Fruit fly (Drosophila melanogaster) whole organism, embryonic: ENCODE data around the gene CG14659.

Source experiments
- CG10979 ChIP-seq: fragments of 200-800 bp; sonication (Bioruptor generic); optimal IDR thresholded peaks from 2 replicates; lab custom pipeline; 2018; ENCODE audit warnings: missing biosample characterization, mild to moderate bottlenecking, missing genetic modification characterization, moderate library complexity
- CG11456 ChIP-seq: fragments of 200-800 bp; sonication (Bioruptor generic); IDR thresholded peaks from 3 replicates; pipeline ENCODE4 v1.3.6; 2022; ENCODE audit warnings: missing biosample characterization, missing genetic modification characterization
- CG12391 ChIP-seq: fragments of 200-800 bp; sonication (Bioruptor generic); optimal IDR thresholded peaks from 3 replicates; lab custom pipeline; 2018; ENCODE audit warnings: missing biosample characterization, mild to moderate bottlenecking, missing genetic modification characterization, moderate library complexity
- CG14050 ChIP-seq: fragments of 200-800 bp; sonication (Bioruptor generic); IDR thresholded peaks from 3 replicates; pipeline ENCODE4 v1.3.6; 2022; ENCODE audit warnings: missing biosample characterization, missing genetic modification characterization
- CG15073 ChIP-seq: fragments of 200-800 bp; sonication (Bioruptor generic); optimal IDR thresholded peaks from 2 replicates; lab custom pipeline; 2016; ENCODE audit warnings: missing biosample characterization, missing genetic modification characterization
- CG16815 ChIP-seq: fragments of 200-800 bp; sonication (Bioruptor generic); optimal IDR thresholded peaks from 3 replicates; lab custom pipeline; 2017; ENCODE audit warnings: missing biosample characterization, mild to moderate bottlenecking, missing genetic modification characterization
- CG16863 ChIP-seq: fragments of 200-800 bp; sonication (Bioruptor generic); optimal IDR thresholded peaks from 3 replicates; lab custom pipeline; 2016; ENCODE audit warnings: missing biosample characterization, missing genetic modification characterization
- CG17186 ChIP-seq: fragments of 200-800 bp; sonication (Bioruptor generic); optimal IDR thresholded peaks from 3 replicates; lab custom pipeline; 2017; ENCODE audit warnings: missing biosample characterization, missing genetic modification reagents, missing genetic modification characterization
- CG17912 ChIP-seq: fragments of 200-800 bp; sonication (Bioruptor generic); optimal IDR thresholded peaks from 2 replicates; lab custom pipeline; 2018; ENCODE audit warnings: missing biosample characterization, mild to moderate bottlenecking, missing genetic modification characterization
- CG18619 ChIP-seq: fragments of 200-800 bp; sonication (Bioruptor generic); optimal IDR thresholded peaks from 3 replicates; lab custom pipeline; 2017; ENCODE audit warnings: missing biosample characterization, mild to moderate bottlenecking, missing genetic modification characterization
- CG2129 ChIP-seq: fragments of 200-800 bp; sonication (Bioruptor generic); IDR thresholded peaks from 2 replicates; pipeline ENCODE4 v1.3.6; 2022; ENCODE audit warnings: missing biosample characterization, missing genetic modification characterization; ENCODE audit not compliant: partially characterized antibody
- CG3726 ChIP-seq: fragments of 200-800 bp; sonication (Bioruptor generic); IDR thresholded peaks from 3 replicates; pipeline ENCODE4, ENCODE4 v1.3.6; 2022; ENCODE audit warnings: missing biosample characterization, missing genetic modification characterization
- CG4282 ChIP-seq: fragments of 200-800 bp; sonication (Bioruptor generic); optimal IDR thresholded peaks from 2 replicates; lab custom pipeline; 2016; ENCODE audit warnings: missing biosample characterization, missing genetic modification characterization
- CG4404 ChIP-seq: fragments of 200-800 bp; sonication (Bioruptor generic); IDR thresholded peaks from 2 replicates; pipeline ENCODE4 v1.3.6; 2022; ENCODE audit warnings: missing biosample characterization, missing genetic modification characterization
- CG6254 ChIP-seq: fragments of 200-800 bp; sonication (Bioruptor generic); optimal IDR thresholded peaks from 3 replicates; lab custom pipeline; 2017; ENCODE audit warnings: mild to moderate bottlenecking, missing biosample characterization, missing genetic modification reagents, missing genetic modification characterization
- CG7556 ChIP-seq: fragments of 200-800 bp; sonication (Bioruptor generic); optimal IDR thresholded peaks from 2 replicates; lab custom pipeline; 2017; ENCODE audit warnings: missing biosample characterization, mild to moderate bottlenecking, missing genetic modification characterization
- CG7839 ChIP-seq: fragments of 200-800 bp; sonication (Bioruptor generic); optimal IDR thresholded peaks from 3 replicates; lab custom pipeline; 2018; ENCODE audit warnings: missing biosample characterization, mild to moderate bottlenecking, missing genetic modification characterization, moderate library complexity
- CHES-1-like ChIP-seq: fragments of 200-800 bp; sonication (Bioruptor generic); optimal IDR thresholded peaks from 2 replicates; lab custom pipeline; 2016; ENCODE audit warnings: missing biosample characterization, missing genetic modification characterization
- Dll ChIP-seq: fragments of 200-800 bp; sonication (Bioruptor generic); IDR thresholded peaks from 4 replicates; pipeline ENCODE4 v1.3.6; 2022; ENCODE audit warnings: missing biosample characterization, missing genetic modification characterization; ENCODE audit not compliant: partially characterized antibody
- Doc3 ChIP-seq: fragments of 200-800 bp; sonication (Bioruptor generic); IDR thresholded peaks from 3 replicates; pipeline ENCODE4 v1.3.6; 2022; ENCODE audit warnings: missing biosample characterization, missing genetic modification characterization; ENCODE audit not compliant: partially characterized antibody
- ERR ChIP-seq: fragments of 200-800 bp; sonication (Bioruptor generic); optimal IDR thresholded peaks from 2 replicates; lab custom pipeline; 2016; ENCODE audit warnings: missing biosample characterization, missing genetic modification characterization
- GATAe ChIP-seq: fragments of 200-800 bp; sonication (Bioruptor generic); conservative IDR thresholded peaks from 2 replicates; pipeline ENCODE4 v1.3.6; 2022; ENCODE audit warnings: missing biosample characterization, missing genetic modification characterization
- H15 ChIP-seq: fragments of 200-800 bp; sonication (Bioruptor generic); IDR thresholded peaks from 3 replicates; pipeline ENCODE4 v1.3.6; 2022; ENCODE audit warnings: missing biosample characterization, missing genetic modification characterization
- H2.0 ChIP-seq: fragments of 200-800 bp; sonication (Bioruptor generic); IDR thresholded peaks from 2 replicates; pipeline ENCODE4 v1.3.6; 2022; ENCODE audit warnings: missing biosample characterization, missing genetic modification characterization
- HmgD ChIP-seq: fragments of 200-800 bp; sonication (Bioruptor generic); optimal IDR thresholded peaks from 3 replicates; lab custom pipeline; 2016; ENCODE audit warnings: missing biosample characterization, missing genetic modification characterization
- HmgZ ChIP-seq: fragments of 200-800 bp; sonication (Bioruptor generic); optimal IDR thresholded peaks from 2 replicates; lab custom pipeline; 2018; ENCODE audit warnings: missing biosample characterization, mild to moderate bottlenecking, missing genetic modification characterization
- Lhr ChIP-seq: fragments of 200-800 bp; sonication (Bioruptor generic); optimal IDR thresholded peaks from 3 replicates; lab custom pipeline; 2017; ENCODE audit warnings: mild to moderate bottlenecking, missing biosample characterization, missing genetic modification reagents, missing genetic modification characterization
- Mes4 ChIP-seq: fragments of 200-800 bp; sonication (Bioruptor generic); optimal IDR thresholded peaks from 2 replicates; lab custom pipeline; 2016; ENCODE audit warnings: missing biosample characterization, missing genetic modification characterization
- Nf-YB ChIP-seq: fragments of 200-800 bp; sonication (Bioruptor generic); optimal IDR thresholded peaks from 3 replicates; lab custom pipeline; 2019; ENCODE audit warnings: missing biosample characterization, mild to moderate bottlenecking, missing genetic modification characterization, moderate library complexity
- ab ChIP-seq: fragments of 200-800 bp; sonication (Bioruptor generic); optimal IDR thresholded peaks from 2 replicates; lab custom pipeline; 2016; ENCODE audit warnings: missing biosample characterization, missing genetic modification characterization
- al ChIP-seq: fragments of 200-800 bp; sonication (Bioruptor generic); IDR thresholded peaks from 2 replicates; pipeline ENCODE4 v1.3.6; 2022; ENCODE audit warnings: missing biosample characterization, missing genetic modification characterization
- ato ChIP-seq: fragments of 200-800 bp; sonication (Bioruptor generic); IDR thresholded peaks from 2 replicates; pipeline ENCODE4 v1.3.6; 2022; ENCODE audit warnings: missing biosample characterization, missing genetic modification characterization; ENCODE audit not compliant: partially characterized antibody
- br ChIP-seq: fragments of >200 bp; optimal IDR thresholded peaks from 2 replicates; lab custom pipeline; 2017
- cad ChIP-seq: fragments of >200 bp; optimal IDR thresholded peaks from 2 replicates; lab custom pipeline; 2017; ENCODE audit warnings: missing biosample characterization, missing genetic modification characterization
- cas ChIP-seq: fragments of 200-800 bp; sonication (Bioruptor generic); IDR thresholded peaks from 2 replicates; pipeline ENCODE4 v1.3.6; 2022; ENCODE audit warnings: missing biosample characterization, missing genetic modification characterization
- dan ChIP-seq: fragments of 200-800 bp; sonication (Bioruptor generic); IDR thresholded peaks from 2 replicates; pipeline ENCODE4 v1.3.6; 2022; ENCODE audit warnings: missing biosample characterization, missing genetic modification characterization
- dmrt99B ChIP-seq: fragments of 200-800 bp; sonication (Bioruptor generic); optimal IDR thresholded peaks from 2 replicates; lab custom pipeline; 2018; ENCODE audit warnings: missing biosample characterization, mild to moderate bottlenecking, missing genetic modification characterization, moderate library complexity
- eve ChIP-seq, 2 experiments: fragments of >200 bp; optimal IDR thresholded peaks; 2 replicates each; lab custom pipeline; 2017; ENCODE audit warnings: missing biosample characterization in 2 of 2, missing genetic modification characterization in 2 of 2
- gcm ChIP-seq: fragments of 200-800 bp; sonication (Bioruptor generic); optimal IDR thresholded peaks from 2 replicates; lab custom pipeline; 2019; ENCODE audit warnings: missing biosample characterization, mild to moderate bottlenecking, missing genetic modification characterization, moderate library complexity
- kay ChIP-seq: fragments of 200-800 bp; sonication (Bioruptor generic); optimal IDR thresholded peaks from 2 replicates; lab custom pipeline; 2016; ENCODE audit warnings: missing biosample characterization, missing genetic modification characterization
- otp ChIP-seq: fragments of 200-800 bp; sonication (Bioruptor generic); IDR thresholded peaks from 3 replicates; pipeline ENCODE4, ENCODE4 v1.3.6; 2022; ENCODE audit warnings: missing biosample characterization, missing genetic modification characterization
- phol ChIP-seq: fragments of 200-800 bp; sonication (Bioruptor generic); optimal IDR thresholded peaks from 3 replicates; lab custom pipeline; 2018; ENCODE audit warnings: missing biosample characterization, mild to moderate bottlenecking, missing genetic modification characterization, moderate library complexity
- ranshi ChIP-seq: fragments of 200-800 bp; sonication (Bioruptor generic); IDR thresholded peaks from 2 replicates; pipeline ENCODE4 v1.3.6; 2022; ENCODE audit warnings: missing biosample characterization, missing genetic modification characterization
- row ChIP-seq: fragments of 200-800 bp; sonication (Bioruptor generic); IDR thresholded peaks from 3 replicates; pipeline ENCODE4 v1.3.6; 2022; ENCODE audit warnings: missing biosample characterization, missing genetic modification characterization
- shn ChIP-seq: fragments of 200-800 bp; sonication (Bioruptor generic); optimal IDR thresholded peaks from 3 replicates; lab custom pipeline; 2016; ENCODE audit warnings: missing biosample characterization, missing genetic modification characterization
- sug ChIP-seq: fragments of 200-800 bp; optimal IDR thresholded peaks from 2 replicates; lab custom pipeline; 2019; ENCODE audit warnings: missing biosample characterization, mild to moderate bottlenecking, missing genetic modification characterization, moderate library complexity
- ttk ChIP-seq: fragments of 200-800 bp; sonication (Bioruptor generic); IDR thresholded peaks from 2 replicates; pipeline ENCODE4 v2.1.2; 2022; ENCODE audit warnings: missing biosample characterization, missing genetic modification characterization
- vnd ChIP-seq: fragments of 200-800 bp; sonication (Bioruptor generic); IDR thresholded peaks from 3 replicates; pipeline ENCODE4 v1.3.6; 2022; ENCODE audit warnings: missing biosample characterization, missing genetic modification characterization; ENCODE audit not compliant: partially characterized antibody
- yki ChIP-seq: fragments of >200 bp; optimal IDR thresholded peaks from 3 replicates; lab custom pipeline; 2018
- z ChIP-seq: fragments of 200-800 bp; sonication (Bioruptor generic); IDR thresholded peaks from 3 replicates; pipeline ENCODE4 v1.3.6; 2022; ENCODE audit warnings: missing biosample characterization, missing genetic modification characterization

Gene CG14659

dm6 chr3R:4804828-4805707 lies 26.0 kb downstream of the CG14659 start (continued):
- 0 out of 2 replicates have a peak, but pooled peaks have one; percentile 8 for TF ChIP-seq ato (GFP tag; lab: Robert Waterston, UW)
- TF ChIP-seq CG7556 = peak; percentile 64
- peak; percentile 57 for TF ChIP-seq H2.0
- peak; percentile 38 for TF ChIP-seq CG18619 (GFP tag; lab: Kevin White, UChicago)
- TF ChIP-seq CG4282 (GFP tag; lab: Kevin White, UChicago) = peak; percentile 63
- no peak for TF ChIP-seq cad (GFP tag; lab: Kevin White, UChicago)
- TF ChIP-seq CG14050 (GFP tag; lab: Robert Waterston, UW) = peak; percentile 13; the same call in 1 of the 3 replicates
- peak; percentile 70 for TF ChIP-seq CG10979 (tag; lab: Kevin White, UChicago)
- TF ChIP-seq CG2129 (GFP tag; lab: Robert Waterston, UW) = no peak
- peak; percentile 61 for TF ChIP-seq CG6254
- TF ChIP-seq Doc3 (GFP tag; lab: Robert Waterston, UW) = no peak
- peak; percentile 21; the same call in 1 of the 3 replicates for TF ChIP-seq H15 (GFP tag; lab: Robert Waterston, UW)
- TF ChIP-seq CG15073 = no peak
- no peak for TF ChIP-seq Lhr (GFP tag; lab: Kevin White, UChicago)
- TF ChIP-seq vnd (GFP tag; lab: Robert Waterston, UW) = no peak
- TF ChIP-seq CG4404 (GFP tag; lab: Robert Waterston, UW) = no peak
- TF ChIP-seq CG17186 = no peak
- TF ChIP-seq yki (lab: Kevin White, UChicago) = no peak
- TF ChIP-seq CG3726 (GFP tag; lab: Robert Waterston, UW) = no peak
- no peak for TF ChIP-seq CG16863
- TF ChIP-seq CG7839 (tag; lab: Kevin White, UChicago) = peak; percentile 83
- TF ChIP-seq phol = peak; percentile 78
- TF ChIP-seq Dll (GFP tag; lab: Robert Waterston, UW) = no peak
- TF ChIP-seq dan = no peak
- peak; percentile 72 for TF ChIP-seq gcm (GFP tag; lab: Kevin White, UChicago)
- no peak for TF ChIP-seq cas (GFP tag; lab: Robert Waterston, UW)
- TF ChIP-seq Nf-YB = peak; percentile 56
- TF ChIP-seq ranshi (GFP tag; lab: Robert Waterston, UW) = peak; percentile 29; the same call in 1 of the 2 replicates
- no peak for TF ChIP-seq GATAe (GFP tag; lab: Robert Waterston, UW)
- TF ChIP-seq CG11456 = no peak
- no peak for TF ChIP-seq ERR (GFP tag; lab: Kevin White, UChicago)
- no peak for TF ChIP-seq shn
- TF ChIP-seq HmgD = no peak
- peak; percentile 80 for TF ChIP-seq dmrt99B (tag; lab: Kevin White, UChicago)
- TF ChIP-seq kay = no peak
- no peak; the same call in 1 of the 2 replicates for TF ChIP-seq al
- TF ChIP-seq row (GFP tag; lab: Robert Waterston, UW) = peak; percentile 73
- peak; percentile 13 for TF ChIP-seq Mes4 (GFP tag; lab: Kevin White, UChicago)
- peak; percentile 20 for TF ChIP-seq CHES-1-like (GFP tag; lab: Kevin White, UChicago)
- peak; percentile 29 for TF ChIP-seq HmgZ (tag; lab: Kevin White, UChicago)
- no peak for TF ChIP-seq br (lab: Kevin White, UChicago)
- TF ChIP-seq ab (GFP tag; lab: Kevin White, UChicago) = peak; percentile 27
- TF ChIP-seq ttk (GFP tag; lab: Robert Waterston, UW) = peak; percentile 48
- peak; percentile 43 for TF ChIP-seq CG16815
- TF ChIP-seq z (GFP tag; lab: Robert Waterston, UW) = no peak; the same call in none of the 3 replicates
- TF ChIP-seq CG12391 = peak; percentile 84
- TF ChIP-seq sug (tag; lab: Kevin White, UChicago) = no peak
- peak; percentile 34; the same call in 1 of the 3 replicates for TF ChIP-seq otp (GFP tag; lab: Robert Waterston, UW)
- no peak for TF ChIP-seq eve (GFP tag; optimal IDR thresholded peaks at IDR 0.05; lab: Kevin White, UChicago)
- no peak for TF ChIP-seq CG17912 (GFP tag; lab: Kevin White, UChicago)
